Fruit fly (Drosophila melanogaster) whole organism, prepupa: ENCODE measurements around the gene CG12355.

Source experiments
- Blimp-1 ChIP-seq: fragments of 200-800 bp; sonication (Bioruptor generic); optimal IDR thresholded peaks from 3 replicates; lab custom pipeline; 2017; ENCODE audit warnings: missing biosample characterization, missing genetic modification characterization, mild to moderate bottlenecking, moderate library complexity, missing genetic modification reagents
- CG10669 ChIP-seq: fragments of 200-800 bp; sonication (Bioruptor generic); optimal IDR thresholded peaks from 3 replicates; lab custom pipeline; 2018; ENCODE audit warnings: missing biosample characterization, mild to moderate bottlenecking, missing genetic modification characterization, moderate library complexity
- CG11902 ChIP-seq: fragments of 200-800 bp; sonication (Bioruptor generic); optimal IDR thresholded peaks from 3 replicates; lab custom pipeline; 2016; ENCODE audit warnings: missing biosample characterization, missing genetic modification characterization
- CG15336 ChIP-seq: fragments of 200-800 bp; sonication (Bioruptor generic); IDR thresholded peaks from 2 replicates; pipeline ENCODE4 v1.3.6; 2022; ENCODE audit warnings: missing biosample characterization, missing genetic modification characterization
- CG1621 ChIP-seq: fragments of 200-800 bp; sonication (Bioruptor generic); optimal IDR thresholded peaks from 3 replicates; lab custom pipeline; 2018; ENCODE audit warnings: missing biosample characterization, mild to moderate bottlenecking, missing genetic modification characterization
- CG3032 ChIP-seq: fragments of 200-800 bp; optimal IDR thresholded peaks from 2 replicates; lab custom pipeline; 2019; ENCODE audit warnings: missing biosample characterization, mild to moderate bottlenecking, missing genetic modification characterization, moderate library complexity
- CG31627 ChIP-seq: fragments of 200-800 bp; sonication (Bioruptor generic); optimal IDR thresholded peaks from 3 replicates; lab custom pipeline; 2016; ENCODE audit warnings: missing biosample characterization, missing genetic modification characterization
- CG32006 ChIP-seq: fragments of 200-800 bp; sonication (Bioruptor generic); optimal IDR thresholded peaks from 3 replicates; lab custom pipeline; 2017; ENCODE audit warnings: missing biosample characterization, mild to moderate bottlenecking, missing genetic modification characterization
- CG34406 ChIP-seq: fragments of 200-800 bp; sonication (Bioruptor generic); optimal IDR thresholded peaks from 3 replicates; lab custom pipeline; 2016; ENCODE audit warnings: missing biosample characterization, missing genetic modification characterization
- CG3919 ChIP-seq: fragments of 200-800 bp; sonication (Bioruptor generic); optimal IDR thresholded peaks from 3 replicates; lab custom pipeline; 2016; ENCODE audit warnings: missing biosample characterization, missing genetic modification characterization
- CG4318 ChIP-seq: fragments of 200-800 bp; sonication (Bioruptor generic); optimal IDR thresholded peaks from 3 replicates; lab custom pipeline; 2017; ENCODE audit warnings: missing biosample characterization, mild to moderate bottlenecking, missing genetic modification characterization
- CG6163 ChIP-seq: fragments of 200-800 bp; sonication (Bioruptor generic); IDR thresholded peaks from 3 replicates; pipeline ENCODE4 v1.3.6; 2022; ENCODE audit warnings: missing biosample characterization, missing genetic modification characterization
- CG6792 ChIP-seq: fragments of 200-800 bp; sonication (Bioruptor generic); optimal IDR thresholded peaks from 3 replicates; lab custom pipeline; 2016; ENCODE audit warnings: missing biosample characterization, missing genetic modification characterization
- CG6808 ChIP-seq: fragments of 200-800 bp; sonication (Bioruptor generic); optimal IDR thresholded peaks from 3 replicates; lab custom pipeline; 2017; ENCODE audit warnings: missing biosample characterization, missing genetic modification characterization, mild to moderate bottlenecking, moderate library complexity, missing genetic modification reagents
- CG6854 ChIP-seq: fragments of 200-800 bp; sonication (Bioruptor generic); optimal IDR thresholded peaks from 2 replicates; lab custom pipeline; 2017; ENCODE audit warnings: missing biosample characterization, mild to moderate bottlenecking, missing genetic modification characterization
- CG7368 ChIP-seq: fragments of 200-800 bp; sonication (Bioruptor generic); optimal IDR thresholded peaks from 3 replicates; lab custom pipeline; 2016; ENCODE audit warnings: missing biosample characterization, missing genetic modification characterization
- CG8319 ChIP-seq: fragments of 200-800 bp; sonication (Bioruptor generic); optimal IDR thresholded peaks from 3 replicates; lab custom pipeline; 2016; ENCODE audit warnings: missing biosample characterization, missing genetic modification characterization
- CG8632 ChIP-seq: fragments of 200-800 bp; sonication (Bioruptor generic); optimal IDR thresholded peaks from 3 replicates; lab custom pipeline; 2016; ENCODE audit warnings: missing biosample characterization, missing genetic modification characterization
- CG9139 ChIP-seq: fragments of 200-800 bp; sonication (Bioruptor generic); optimal IDR thresholded peaks from 3 replicates; lab custom pipeline; 2017; ENCODE audit warnings: missing biosample characterization, mild to moderate bottlenecking, missing genetic modification characterization
- Eip75B ChIP-seq: fragments of 200-800 bp; sonication (Bioruptor generic); optimal IDR thresholded peaks from 3 replicates; lab custom pipeline; 2016; ENCODE audit warnings: missing biosample characterization, missing genetic modification characterization
- Eip78C ChIP-seq: fragments of 200-800 bp; sonication (Bioruptor generic); peaks from one replicate; lab custom pipeline; 2016; ENCODE audit warnings: missing biosample characterization, missing genetic modification characterization
- Eip93F ChIP-seq: fragments of 200-800 bp; sonication (Bioruptor generic); optimal IDR thresholded peaks from 2 replicates; lab custom pipeline; 2016; ENCODE audit warnings: missing biosample characterization, mild to moderate bottlenecking, missing genetic modification characterization
- Ets21C ChIP-seq: fragments of 200-800 bp; sonication (Bioruptor generic); optimal IDR thresholded peaks from 3 replicates; lab custom pipeline; 2016; ENCODE audit warnings: missing biosample characterization, missing genetic modification characterization
- Ets96B ChIP-seq: fragments of 200-800 bp; optimal IDR thresholded peaks from 2 replicates; lab custom pipeline; 2019; ENCODE audit warnings: missing biosample characterization, mild to moderate bottlenecking, missing genetic modification characterization, moderate library complexity
- Gug ChIP-seq: fragments of 200-800 bp; sonication (Bioruptor generic); IDR thresholded peaks from 2 replicates; pipeline ENCODE4 v1.3.6; 2022; ENCODE audit warnings: missing biosample characterization, missing genetic modification characterization
- Hr39 ChIP-seq: fragments of 200-800 bp; sonication (Bioruptor generic); optimal IDR thresholded peaks from 2 replicates; lab custom pipeline; 2016; ENCODE audit warnings: missing biosample characterization, missing genetic modification characterization
- Hr4 ChIP-seq: fragments of 200-800 bp; sonication (Bioruptor generic); optimal IDR thresholded peaks from 3 replicates; lab custom pipeline; 2016; ENCODE audit warnings: missing biosample characterization, missing genetic modification characterization
- Lpt ChIP-seq: fragments of 200-800 bp; sonication (Bioruptor generic); optimal IDR thresholded peaks from 3 replicates; lab custom pipeline; 2016; ENCODE audit warnings: missing biosample characterization, missing genetic modification characterization
- Met ChIP-seq: fragments of 200-800 bp; sonication (Bioruptor generic); optimal IDR thresholded peaks from 3 replicates; lab custom pipeline; 2016; ENCODE audit warnings: missing biosample characterization, missing genetic modification characterization
- OdsH ChIP-seq: fragments of 200-800 bp; sonication (Bioruptor generic); optimal IDR thresholded peaks from 3 replicates; lab custom pipeline; 2016; ENCODE audit warnings: missing biosample characterization, missing genetic modification characterization
- Smox ChIP-seq: fragments of 200-800 bp; sonication (Bioruptor generic); optimal IDR thresholded peaks from 3 replicates; lab custom pipeline; 2016; ENCODE audit warnings: missing biosample characterization, missing genetic modification characterization
- Sox102F ChIP-seq: fragments of 200-800 bp; sonication (Bioruptor generic); optimal IDR thresholded peaks from 2 replicates; lab custom pipeline; 2016; ENCODE audit warnings: missing biosample characterization, mild to moderate bottlenecking, missing genetic modification characterization
- Sox14 ChIP-seq: fragments of 200-800 bp; sonication (Bioruptor generic); optimal IDR thresholded peaks from 3 replicates; lab custom pipeline; 2016; ENCODE audit warnings: missing biosample characterization, missing genetic modification characterization
- Sox15 ChIP-seq: fragments of 200-800 bp; sonication (Bioruptor generic); optimal IDR thresholded peaks from 3 replicates; lab custom pipeline; 2016; ENCODE audit warnings: missing biosample characterization, missing genetic modification characterization
- acj6 ChIP-seq: fragments of 200-800 bp; sonication (Bioruptor generic); optimal IDR thresholded peaks from 3 replicates; lab custom pipeline; 2016; ENCODE audit warnings: missing biosample characterization, missing genetic modification characterization
- cyc ChIP-seq: fragments of 200-800 bp; sonication (Bioruptor generic); optimal IDR thresholded peaks from 3 replicates; lab custom pipeline; 2016; ENCODE audit warnings: missing biosample characterization, missing genetic modification characterization
- dac ChIP-seq: fragments of 200-800 bp; sonication (Bioruptor generic); optimal IDR thresholded peaks from 2 replicates; lab custom pipeline; 2017; ENCODE audit warnings: missing biosample characterization, mild to moderate bottlenecking, missing genetic modification characterization
- dsx ChIP-seq: fragments of 200-800 bp; optimal IDR thresholded peaks from 3 replicates; lab custom pipeline; 2019; ENCODE audit warnings: missing biosample characterization, mild to moderate bottlenecking, missing genetic modification characterization, moderate library complexity; ENCODE audit not compliant: poor library complexity, severe bottlenecking
- eg ChIP-seq: fragments of 200-800 bp; sonication (Bioruptor generic); IDR thresholded peaks from 3 replicates; pipeline ENCODE4 v1.3.6; 2022; ENCODE audit warnings: missing biosample characterization, missing genetic modification characterization
- esn ChIP-seq: fragments of 200-800 bp; sonication (Bioruptor generic); optimal IDR thresholded peaks from 2 replicates; lab custom pipeline; 2016; ENCODE audit warnings: missing biosample characterization, mild to moderate bottlenecking, missing genetic modification characterization, moderate library complexity
- fd85E ChIP-seq: fragments of 200-800 bp; sonication (Bioruptor generic); optimal IDR thresholded peaks from 3 replicates; lab custom pipeline; 2016; ENCODE audit warnings: missing biosample characterization, missing genetic modification characterization
- fkh ChIP-seq: fragments of 200-800 bp; sonication (Bioruptor generic); optimal IDR thresholded peaks from 3 replicates; lab custom pipeline; 2017; ENCODE audit warnings: missing biosample characterization, mild to moderate bottlenecking, missing genetic modification characterization, moderate library complexity
- lz ChIP-seq: fragments of 200-800 bp; sonication (Bioruptor generic); optimal IDR thresholded peaks from 3 replicates; lab custom pipeline; 2016; ENCODE audit warnings: missing biosample characterization, missing genetic modification characterization
- pdm3 ChIP-seq: fragments of 200-800 bp; sonication (Bioruptor generic); optimal IDR thresholded peaks from 3 replicates; lab custom pipeline; 2016; ENCODE audit warnings: missing biosample characterization, missing genetic modification characterization
- salr ChIP-seq, 2 experiments: fragments of 200-800 bp; sonication (Bioruptor generic); optimal IDR thresholded peaks; 3 replicates each; lab custom pipeline; 2016 to 2018; ENCODE audit warnings: missing biosample characterization in 2 of 2, missing genetic modification characterization in 2 of 2, mild to moderate bottlenecking in 1 of 2
- svp ChIP-seq: fragments of 200-800 bp; sonication (Bioruptor generic); peaks from one replicate; lab custom pipeline; 2016; ENCODE audit warnings: missing biosample characterization, missing genetic modification characterization
- topi ChIP-seq: fragments of 200-800 bp; sonication (Bioruptor generic); optimal IDR thresholded peaks from 3 replicates; lab custom pipeline; 2016; ENCODE audit warnings: missing biosample characterization, missing genetic modification characterization
- vri ChIP-seq: fragments of 200-800 bp; sonication (Bioruptor generic); optimal IDR thresholded peaks from 3 replicates; lab custom pipeline; 2016; ENCODE audit warnings: missing biosample characterization, mild to moderate bottlenecking, missing genetic modification characterization

Gene CG12355

dm6 chr3L:15495449-15495848, at the start of gene CG12355:
Gene CG12355, minus strand, starts transcription at chr3L:15495549.
- TF ChIP-seq CG7368 (no peak), CG8319 (no peak), Hr39 (GFP tag; lab: Kevin White, UChicago) (no peak), Ets96B (no peak), Sox102F (GFP tag; lab: Kevin White, UChicago) (no peak), Hr4 (no peak), Blimp-1 (no peak), dac (no peak), CG31627 (GFP tag; lab: Kevin White, UChicago) (no peak), vri (GFP tag; lab: Kevin White, UChicago) (no peak), Met (GFP tag; lab: Kevin White, UChicago) (no peak), CG8632 (GFP tag; lab: Kevin White, UChicago) (no peak), esn (GFP tag; lab: Kevin White, UChicago) (no peak), CG9139 (GFP tag; lab: Kevin White, UChicago) (no peak), fkh (no peak), Eip93F (no peak)

dm6 chr3L:15544455-15545415, 49.4 kb upstream of the CG12355 start:
- TF ChIP-seq Sox102F (GFP tag; lab: Kevin White, UChicago) (peak; percentile 39), CG34406 (peak; percentile 19), CG11902 (GFP tag; lab: Kevin White, UChicago) (no peak), CG6808 (no peak), Hr4 (peak; percentile 61), topi (GFP tag; lab: Kevin White, UChicago) (peak; percentile 57), esn (GFP tag; lab: Kevin White, UChicago) (peak; percentile 59), CG31627 (GFP tag; lab: Kevin White, UChicago) (peak; percentile 47), pdm3 (GFP tag; lab: Kevin White, UChicago) (peak; percentile 7), OdsH (peak; percentile 33), cyc (GFP tag; lab: Kevin White, UChicago) (peak; percentile 59), CG4318 (GFP tag; lab: Kevin White, UChicago) (peak; percentile 50), fd85E (GFP tag; lab: Kevin White, UChicago) (no peak), Met (GFP tag; lab: Kevin White, UChicago) (peak; percentile 65), Sox14 (GFP tag; lab: Kevin White, UChicago) (peak; percentile 35), CG6854 (GFP tag; lab: Kevin White, UChicago) (peak; percentile 39), lz (GFP tag; lab: Kevin White, UChicago) (peak; percentile 53), Gug (GFP tag; lab: Robert Waterston, UW) (no peak), CG6792 (GFP tag; lab: Kevin White, UChicago) (peak; percentile 22), Sox15 (no peak), Lpt (GFP tag; lab: Kevin White, UChicago) (no peak), Eip75B (GFP tag; lab: Kevin White, UChicago) (peak; percentile 12), eg (GFP tag; lab: Robert Waterston, UW) (no peak), CG6163 (GFP tag; lab: Robert Waterston, UW) (no peak), acj6 (GFP tag; lab: Kevin White, UChicago) (peak; percentile 37), Smox (GFP tag; lab: Kevin White, UChicago) (peak; percentile 46), vri (GFP tag; lab: Kevin White, UChicago) (peak; percentile 32), Ets21C (peak; percentile 23), salr (GFP tag; optimal IDR thresholded peaks at IDR 0.05; lab: Kevin White, UChicago) (peak in 1 of 2 experiments; percentile 43), Hr39 (GFP tag; lab: Kevin White, UChicago) (peak; percentile 68), CG3919 (GFP tag; lab: Kevin White, UChicago) (peak; percentile 6), Eip78C (GFP tag; lab: Kevin White, UChicago) (peak; percentile 59), dsx (no peak), fkh (peak; percentile 33), CG10669 (GFP tag; lab: Kevin White, UChicago) (no peak), svp (GFP tag; lab: Kevin White, UChicago) (peak; percentile 78), CG15336 (GFP tag; lab: Robert Waterston, UW) (no peak), CG32006 (GFP tag; lab: Kevin White, UChicago) (peak; percentile 74), CG3032 (tag; lab: Kevin White, UChicago) (no peak), CG1621 (tag; lab: Kevin White, UChicago) (no peak)
